Fruit fly (Drosophila melanogaster) S2 (cell line): Measurements from ENCODE around the gene Alp10.

ENCODE experiments used
- CG8478 ChIP-seq: fragments of >200 bp; optimal IDR thresholded peaks from 2 replicates; lab custom pipeline; 2018
- CTCF ChIP-seq, 2 experiments: fragments of >200 bp; optimal IDR thresholded peaks; 2 replicates each; lab custom pipeline; 2018

Gene Alp10

DNA sequence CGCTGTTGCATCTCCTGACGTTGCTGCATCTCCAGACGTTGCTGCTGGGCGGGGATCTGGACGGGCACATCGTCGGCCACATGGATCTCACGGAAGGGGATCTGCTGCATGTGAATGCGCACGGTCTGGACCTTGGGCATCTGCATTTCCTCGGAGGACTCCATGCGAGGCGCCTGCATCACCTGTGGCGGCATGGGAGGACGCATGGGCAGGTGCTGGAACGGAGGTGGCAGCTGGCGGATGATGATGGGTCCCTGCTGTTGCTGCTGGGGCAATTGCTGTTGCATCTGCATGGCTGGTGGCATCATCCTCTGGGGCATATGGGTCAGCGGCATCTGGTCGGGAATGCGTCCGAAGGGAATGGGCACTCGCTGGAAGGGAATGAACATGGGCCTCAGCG lies 26.7 kb downstream of the Alp10 start:
- TF ChIP-seq CG8478 (lab: Kevin White, UChicago) (no peak), CTCF (optimal IDR thresholded peaks at IDR 0.05; lab: Kevin White, UChicago) (no peak)

DNA sequence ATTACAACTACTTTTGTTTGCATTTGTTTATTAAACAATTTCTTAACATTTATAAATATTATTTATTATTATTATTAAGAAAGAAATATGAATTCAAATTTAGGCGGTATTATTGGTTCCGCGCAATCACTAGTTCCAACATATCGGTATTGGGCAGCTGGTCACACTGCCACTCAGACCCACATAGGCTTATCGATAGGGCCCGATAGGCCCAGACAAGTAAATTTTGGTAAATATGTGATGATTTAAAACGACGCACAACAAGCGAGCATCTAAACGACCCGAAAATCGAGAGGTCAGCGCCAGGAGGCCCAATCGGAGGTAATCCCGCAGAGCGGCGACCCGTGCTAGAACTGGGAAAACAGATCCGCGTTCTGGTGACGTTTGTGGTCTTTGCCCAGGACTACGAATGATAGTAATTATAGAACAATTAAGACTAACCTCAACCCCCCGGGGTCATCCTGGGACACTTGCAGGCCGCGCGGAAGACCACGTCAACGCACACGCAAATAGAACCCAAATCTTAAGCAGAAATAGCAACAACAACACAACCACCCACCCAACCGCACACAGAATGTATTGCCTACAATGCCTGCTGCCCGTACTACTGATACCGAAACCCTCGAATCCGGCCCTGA lies 29.9 kb downstream of the Alp10 start, which contains the start of gene bc10:
bc10 (plus strand) TSS at position 181 of the 638 bp plus-strand sequence.
- TF ChIP-seq CTCF (optimal IDR thresholded peaks at IDR 0.05; lab: Kevin White, UChicago) (no peak), CG8478 (lab: Kevin White, UChicago) (no peak)

DNA sequence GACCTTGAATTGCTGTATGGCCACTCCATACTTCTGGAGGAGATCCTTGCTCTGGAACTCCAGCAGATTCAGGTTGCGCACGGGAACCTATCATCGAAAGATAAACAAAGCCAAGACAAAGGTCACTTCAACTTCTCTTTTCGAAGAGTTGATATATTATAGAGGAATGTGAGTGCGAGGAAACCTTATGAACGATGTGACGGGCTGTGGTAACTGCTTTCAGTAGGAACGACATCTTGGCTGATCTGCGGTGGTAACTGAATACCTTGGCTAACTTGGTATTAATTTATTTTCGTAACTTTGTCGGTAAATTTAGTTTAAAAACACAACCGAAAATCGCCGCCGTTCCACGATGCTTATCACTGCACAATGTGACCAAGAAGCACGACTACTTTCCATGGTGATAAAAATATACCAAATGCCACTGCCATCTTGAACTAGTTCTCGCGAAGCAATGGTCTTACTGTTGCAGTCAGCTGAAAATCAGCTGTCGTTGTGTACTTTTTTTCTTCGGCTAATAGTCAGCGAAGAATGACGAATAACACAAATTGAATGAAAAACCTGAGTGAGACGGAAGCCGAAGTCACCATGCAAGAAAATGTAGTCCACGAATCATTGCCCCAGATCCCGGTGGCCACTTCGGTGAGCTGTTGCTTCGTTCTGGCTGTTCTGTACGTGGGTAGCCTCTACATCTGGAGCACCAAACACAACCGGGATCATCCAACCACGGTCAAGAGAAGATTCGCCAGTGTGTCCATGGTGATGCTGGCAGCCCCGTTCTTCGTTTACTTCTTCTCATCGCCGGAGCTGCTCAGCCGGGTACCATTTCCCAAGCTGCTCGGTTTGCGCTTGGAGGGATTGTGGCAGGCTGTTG lies 31.5 kb downstream of the Alp10 start, which contains the start of the genes ScsbetaG and Sras:
ScsbetaG (minus strand) TSS at position 383 of the 874 bp plus-strand sequence.
Sras (plus strand) TSS at position 466 of the 874 bp plus-strand sequence.
- TF ChIP-seq CTCF (optimal IDR thresholded peaks at IDR 0.05; lab: Kevin White, UChicago) (peak; percentile 30 to 34), CG8478 (lab: Kevin White, UChicago) (no peak)

DNA sequence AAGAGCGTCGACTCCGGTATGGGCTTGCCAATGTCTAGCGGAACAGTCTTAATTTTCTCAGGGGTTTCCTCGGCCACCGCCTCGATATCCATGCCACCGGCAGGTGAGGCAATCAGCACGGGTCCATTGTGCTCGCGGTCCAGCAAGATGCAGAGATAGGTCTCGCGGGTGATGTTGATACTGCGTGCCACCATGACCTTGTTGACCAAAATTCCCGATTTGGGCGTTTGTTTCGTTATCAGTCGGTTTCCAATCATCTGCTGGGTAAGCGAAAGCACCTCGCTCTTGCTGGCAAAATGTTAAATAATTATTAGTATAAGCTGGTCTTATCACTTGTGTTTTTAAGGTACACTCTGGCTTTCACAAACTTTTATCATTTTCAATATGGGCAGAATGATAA lies 32.5 kb downstream of the Alp10 start:
- TF ChIP-seq CG8478 (lab: Kevin White, UChicago) (no peak), CTCF (optimal IDR thresholded peaks at IDR 0.05; lab: Kevin White, UChicago) (no peak)

DNA sequence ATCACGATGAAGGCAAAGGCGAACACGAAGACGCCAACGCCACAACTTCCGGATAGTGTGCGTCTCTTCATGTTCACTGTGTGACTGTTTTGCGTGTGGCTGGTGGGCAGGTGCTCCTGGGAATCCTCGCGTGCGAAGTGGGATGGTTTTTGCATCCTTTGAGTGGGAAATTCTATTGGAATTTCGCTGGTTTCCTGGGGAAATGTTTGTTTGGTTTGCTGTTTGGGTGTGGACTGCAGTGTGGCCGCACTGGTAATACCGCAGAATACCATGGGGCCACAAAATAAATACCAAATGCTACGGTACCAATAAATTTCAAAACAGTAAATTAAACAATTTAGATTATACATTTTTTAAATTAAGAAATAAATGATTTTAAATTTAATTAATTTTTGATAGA lies 33.7 kb downstream of the Alp10 start, which contains the start of gene sinu:
sinu (minus strand) TSS at position 258 of the 400 bp plus-strand sequence.
- TF ChIP-seq CTCF (optimal IDR thresholded peaks at IDR 0.05; lab: Kevin White, UChicago) (no peak), CG8478 (lab: Kevin White, UChicago) (no peak)

DNA sequence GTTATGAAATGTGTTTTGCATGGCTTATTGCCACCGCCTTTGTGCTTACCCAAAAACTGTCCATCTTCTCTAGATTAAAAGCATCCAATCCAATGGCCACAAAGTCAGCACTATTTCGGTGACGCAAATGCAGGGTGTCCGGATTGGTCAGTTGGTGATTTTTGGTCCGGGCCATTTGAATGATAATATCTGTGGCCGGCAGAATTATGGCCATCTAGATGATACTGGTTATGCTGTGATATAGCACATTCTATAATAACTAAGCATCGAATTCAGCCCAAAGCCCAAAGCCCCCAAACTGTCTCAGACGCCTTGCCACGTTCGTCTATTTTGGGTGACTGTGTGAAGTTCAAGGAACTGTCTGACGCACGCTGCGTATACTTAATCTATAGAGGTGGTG lies 38.9 kb downstream of the Alp10 start:
- TF ChIP-seq CG8478 (lab: Kevin White, UChicago) = no peak
- no peak for TF ChIP-seq CTCF (optimal IDR thresholded peaks at IDR 0.05; lab: Kevin White, UChicago)

DNA sequence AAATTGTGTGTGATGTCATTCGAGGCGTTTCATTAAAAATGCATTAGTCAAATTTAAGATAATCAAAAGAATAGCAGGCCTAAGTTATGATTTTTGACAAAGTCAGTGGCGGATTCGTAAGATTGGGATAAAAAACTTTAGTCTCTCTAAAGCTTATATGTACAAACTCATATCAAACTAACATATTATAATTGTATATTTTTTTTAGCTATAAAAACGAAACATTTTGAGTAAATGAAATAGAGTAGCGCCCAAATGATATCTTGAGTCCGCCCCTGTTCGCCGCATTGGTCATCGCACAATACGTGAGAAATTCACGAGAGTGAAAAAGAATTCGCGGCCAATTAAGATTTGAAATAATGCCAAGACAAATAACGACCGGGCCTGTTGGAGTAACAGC lies 40.7 kb downstream of the Alp10 start:
- TF ChIP-seq CTCF (optimal IDR thresholded peaks at IDR 0.05; lab: Kevin White, UChicago) (no peak), CG8478 (lab: Kevin White, UChicago) (no peak)

DNA sequence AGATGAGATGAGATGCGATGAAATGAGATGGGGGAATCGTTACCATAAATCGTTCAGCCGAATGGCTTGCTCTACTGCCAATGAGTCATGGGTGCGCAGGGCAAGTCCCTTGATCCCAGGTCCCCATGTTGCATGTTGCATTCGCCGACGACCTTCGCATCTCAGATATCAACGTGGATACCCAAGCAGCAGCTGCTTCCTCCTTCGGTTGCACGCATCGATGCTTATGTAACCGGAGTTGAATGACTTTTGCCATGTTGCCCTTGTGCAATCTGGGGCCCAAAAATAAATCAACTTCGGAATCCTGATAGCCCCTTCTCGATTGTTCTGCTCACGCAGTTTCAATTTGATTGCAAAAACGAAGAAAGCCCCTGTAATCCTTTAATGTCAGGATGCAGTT lies 41.4 kb downstream of the Alp10 start:
- TF ChIP-seq CG8478 (lab: Kevin White, UChicago) = no peak
- no peak for TF ChIP-seq CTCF (optimal IDR thresholded peaks at IDR 0.05; lab: Kevin White, UChicago)

DNA sequence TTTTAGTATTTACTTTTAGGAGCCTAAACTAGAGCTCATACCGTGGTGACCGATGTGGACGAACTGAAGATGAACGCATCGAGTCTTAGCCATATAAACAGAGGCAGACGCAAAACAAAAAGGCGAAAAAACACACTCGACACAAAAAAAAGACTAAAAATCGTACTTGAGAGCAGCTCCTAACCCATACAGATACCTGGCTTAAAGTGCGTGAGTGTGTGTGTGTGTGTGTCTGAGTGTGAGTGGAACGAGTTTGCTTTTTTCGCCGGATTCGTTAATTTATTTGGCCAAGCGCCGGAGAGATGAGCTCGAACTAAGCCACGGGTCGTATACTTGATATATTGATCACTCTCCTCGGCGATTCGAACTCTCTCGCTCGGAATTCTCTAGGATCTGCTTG lies 44.0 kb downstream of the Alp10 start, which contains the start of gene frm:
frm (minus strand) TSS at position 73 of the 400 bp plus-strand sequence.
- TF ChIP-seq CTCF (optimal IDR thresholded peaks at IDR 0.05; lab: Kevin White, UChicago) = no peak
- no peak for TF ChIP-seq CG8478 (lab: Kevin White, UChicago)

DNA sequence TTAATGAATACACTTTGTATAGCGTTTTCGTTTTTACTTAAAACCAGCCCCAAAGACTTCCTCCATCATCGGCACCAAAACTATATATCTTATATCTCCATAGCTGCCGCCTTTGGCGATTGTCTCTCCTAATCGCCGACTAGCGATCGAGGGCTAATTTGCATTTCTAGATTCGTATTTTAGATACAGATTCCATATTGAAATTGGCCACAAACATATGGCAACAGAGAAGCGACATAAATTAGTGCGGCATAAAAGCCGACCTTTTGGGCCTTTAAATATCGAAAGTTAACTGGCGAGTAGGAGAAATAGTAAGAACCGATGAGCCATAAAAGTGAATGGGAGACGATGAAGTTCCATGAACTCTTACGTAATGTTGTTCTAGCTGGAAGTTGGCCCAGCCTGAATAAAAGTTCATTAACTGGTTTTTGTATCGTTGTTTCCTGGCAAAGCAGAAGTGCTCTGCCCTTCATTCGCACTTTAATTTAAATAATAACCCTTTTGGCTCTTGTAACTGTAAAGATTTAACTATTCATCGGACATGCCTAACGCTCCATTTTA lies 46.5 kb downstream of the Alp10 start:
- no peak for TF ChIP-seq CG8478 (lab: Kevin White, UChicago)
- no peak for TF ChIP-seq CTCF (optimal IDR thresholded peaks at IDR 0.05; lab: Kevin White, UChicago)

DNA sequence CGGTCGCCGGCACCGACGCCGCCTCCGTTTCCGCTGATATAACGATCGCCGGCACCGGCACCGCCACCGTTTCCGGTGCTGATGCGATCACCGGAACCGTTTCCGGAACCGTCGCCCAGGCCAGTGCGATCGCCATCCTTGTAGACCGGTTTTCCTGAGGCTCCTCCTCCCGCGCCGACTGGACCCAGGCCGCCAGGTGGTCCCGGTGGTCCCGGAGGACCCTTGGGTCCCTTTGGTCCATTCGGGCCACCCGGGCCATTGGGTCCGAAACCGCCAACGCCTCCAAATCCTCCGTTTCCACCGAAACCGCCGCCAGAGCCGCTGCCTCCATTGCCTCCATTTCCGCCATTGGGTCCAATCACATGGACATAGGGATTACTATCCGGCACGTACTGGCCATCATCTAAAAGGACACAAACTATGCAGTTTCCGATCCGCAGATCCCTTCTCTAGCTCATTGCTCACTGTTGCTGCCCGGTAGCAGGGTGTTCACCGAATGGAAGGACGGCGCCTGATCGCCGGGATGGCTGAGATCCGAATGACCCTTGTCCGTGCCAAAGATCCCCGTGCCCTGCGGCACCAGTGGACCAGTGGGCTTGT lies 52.2 kb downstream of the Alp10 start:
- no peak for TF ChIP-seq CG8478 (lab: Kevin White, UChicago)
- no peak for TF ChIP-seq CTCF (optimal IDR thresholded peaks at IDR 0.05; lab: Kevin White, UChicago)
